Worm (Caenorhabditis elegans) whole organism, L2 larva: ENCODE data around the gene Y67D8C.6.

Experiments
- F13H6.1 ChIP-seq: sonication (generic microtip); optimal IDR thresholded peaks from 2 replicates; lab custom pipeline; 2016; ENCODE audit warnings: missing genetic modification characterization, missing compliant biosample characterization
- ZK546.5 ChIP-seq: sonication (generic microtip); optimal IDR thresholded peaks from 2 replicates; lab custom pipeline; 2017; ENCODE audit warnings: missing biosample characterization, missing genetic modification characterization
- ceh-16 ChIP-seq: fragments of 150-350 bp; optimal IDR thresholded peaks from 2 replicates; lab custom pipeline; 2014; ENCODE audit warnings: missing biosample characterization, missing genetic modification characterization
- ceh-82 ChIP-seq: fragments of 150-350 bp; optimal IDR thresholded peaks from 2 replicates; lab custom pipeline; 2014; ENCODE audit warnings: missing biosample characterization, missing genetic modification characterization
- fos-1 ChIP-seq: fragments of 150-350 bp; optimal IDR thresholded peaks from 2 replicates; lab custom pipeline; 2014; ENCODE audit warnings: missing biosample characterization, missing genetic modification characterization
- nhr-10 ChIP-seq: sonication (generic microtip); optimal IDR thresholded peaks from 2 replicates; lab custom pipeline; 2017; ENCODE audit warnings: missing biosample characterization, missing genetic modification characterization
- nhr-11 ChIP-seq: fragments of 150-350 bp; optimal IDR thresholded peaks from 2 replicates; lab custom pipeline; 2014; ENCODE audit warnings: missing biosample characterization, missing genetic modification characterization
- nhr-237 ChIP-seq: fragments of 150-350 bp; optimal IDR thresholded peaks from 2 replicates; lab custom pipeline; 2014; ENCODE audit warnings: missing biosample characterization, missing genetic modification characterization
- peb-1 ChIP-seq: fragments of 150-350 bp; optimal IDR thresholded peaks from 2 replicates; lab custom pipeline; 2014; ENCODE audit warnings: missing biosample characterization, missing genetic modification characterization
- sma-3 ChIP-seq: sonication (generic microtip); optimal IDR thresholded peaks from 2 replicates; lab custom pipeline; 2016; ENCODE audit warnings: missing genetic modification reagents, missing genetic modification characterization, missing compliant biosample characterization
- unc-62 ChIP-seq: fragments of 150-350 bp; optimal IDR thresholded peaks from 2 replicates; lab custom pipeline; 2014; ENCODE audit warnings: missing biosample characterization, missing genetic modification reagents, missing genetic modification characterization
- zag-1 ChIP-seq: fragments of 150-350 bp; optimal IDR thresholded peaks from 2 replicates; lab custom pipeline; 2014; ENCODE audit warnings: missing biosample characterization, missing genetic modification characterization

ce11 chrIV:3089611-3090010 is 26.4 kb upstream of the Y67D8C.6 start:
- no peak for TF ChIP-seq F13H6.1
- no peak for TF ChIP-seq ceh-82 (tag; lab: Kevin White, UChicago)
- TF ChIP-seq nhr-237, result no peak
- TF ChIP-seq unc-62 (GFP tag; lab: Kevin White, UChicago), result no peak
- TF ChIP-seq sma-3, result no peak
- TF ChIP-seq zag-1, result no peak
- no peak for TF ChIP-seq peb-1 (tag; lab: Kevin White, UChicago)
- TF ChIP-seq nhr-10 (tag; lab: Kevin White, UChicago), result no peak
- no peak for TF ChIP-seq ceh-16 (tag; lab: Kevin White, UChicago)
- TF ChIP-seq fos-1, result no peak
- TF ChIP-seq ZK546.5 (tag; lab: Kevin White, UChicago), result no peak
- TF ChIP-seq nhr-11, result no peak
